Worm (Caenorhabditis elegans): Measurements from ENCODE around the gene clec-65.
A peak's percentile ranks its signal among the peaks of the same experiment; 100 is the strongest.

Gene clec-65

DNA sequence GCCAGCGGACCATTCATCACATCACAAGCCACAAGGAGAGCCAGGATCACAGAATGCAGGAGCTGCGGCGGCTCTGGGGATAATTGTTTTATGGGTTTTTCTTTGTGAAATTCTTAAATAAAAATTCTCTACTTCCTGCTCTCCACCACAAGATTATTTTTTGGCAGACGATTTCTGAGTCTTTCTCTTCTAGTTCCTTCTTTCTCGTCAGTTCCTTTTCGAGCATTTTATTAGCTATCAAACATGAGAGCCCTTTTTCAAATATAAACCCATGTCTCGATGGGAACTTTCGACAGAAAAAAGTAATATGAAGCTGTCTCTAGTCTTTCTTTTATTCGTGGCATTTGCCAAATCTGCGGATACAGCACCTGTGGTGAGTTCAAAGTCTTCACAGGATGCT lies 12.7 kb upstream of the clec-65 start, which contains the start of gene F35C5.3:
Gene F35C5.3, plus strand, starts transcription at position 301 of the 400 bp plus-strand sequence.
- TF ChIP-seq snpc-1.2 (GFP tag; IDR thresholded peaks at IDR 0.05) (no peak), hif-1 (tag; optimal IDR thresholded peaks at IDR 0.05) (no peak), lin-39 (tag; optimal IDR thresholded peaks at IDR 0.05) (no peak), ZK546.5 (tag; optimal IDR thresholded peaks at IDR 0.05) (no peak), egl-27 (tag; optimal IDR thresholded peaks at IDR 0.05) (no peak), pha-4 (GFP tag; IDR thresholded peaks at IDR 0.05) (no peak), pha-4 (tag; optimal IDR thresholded peaks at IDR 0.05) (no peak), set-16 (GFP tag; IDR thresholded peaks at IDR 0.05) (no peak), daf-12 (tag; optimal IDR thresholded peaks at IDR 0.05) (no peak), sdz-12 (GFP tag; optimal IDR thresholded peaks at IDR 0.05) (no peak), tra-1 (GFP tag; IDR thresholded peaks at IDR 0.05) (no peak), D1046.2 (GFP tag; IDR thresholded peaks at IDR 0.05) (no peak), nhr-11 (tag; optimal IDR thresholded peaks at IDR 0.05) (no peak), ztf-7 (tag; optimal IDR thresholded peaks at IDR 0.05) (no peak), cey-2 (tag; optimal IDR thresholded peaks at IDR 0.05; ENCODE audit: borderline replicate concordance, insufficient read depth) (no peak), daf-16 (GFP tag; optimal IDR thresholded peaks at IDR 0.05) (no peak), daf-16 (tag; optimal IDR thresholded peaks at IDR 0.05) (no peak), lin-38 (GFP tag; IDR thresholded peaks at IDR 0.05) (no peak), unc-62 (GFP tag; optimal IDR thresholded peaks at IDR 0.05 in 1 of 2) (no peak), unc-62 (tag; optimal IDR thresholded peaks at IDR 0.05) (no peak), ceh-82 (tag; optimal IDR thresholded peaks at IDR 0.05) (no peak), nhr-25 (tag; optimal IDR thresholded peaks at IDR 0.05; ENCODE audit: borderline replicate concordance, insufficient read depth) (no peak)

- peak; percentile 74 for TF ChIP-seq nhr-28 (tag; optimal IDR thresholded peaks at IDR 0.05)
- peak; percentile 56 for TF ChIP-seq nhr-102 (tag; optimal IDR thresholded peaks at IDR 0.05)
- TF ChIP-seq hlh-11 (tag; optimal IDR thresholded peaks at IDR 0.05): peak; percentile 27
- peak; percentile 74 for TF ChIP-seq pqm-1 (tag; optimal IDR thresholded peaks at IDR 0.05)
- TF ChIP-seq dpl-1 (GFP tag; optimal IDR thresholded peaks at IDR 0.05): no peak
- TF ChIP-seq dmd-6 (GFP tag; IDR thresholded peaks at IDR 0.05): peak; percentile 26; the same call in 1 of the 2 replicates
- TF ChIP-seq daf-16 (GFP tag; optimal IDR thresholded peaks at IDR 0.05): no peak
- peak; percentile 88 for TF ChIP-seq daf-16 (tag; optimal IDR thresholded peaks at IDR 0.05)
- peak; percentile 88 for TF ChIP-seq php-3 (GFP tag; IDR thresholded peaks at IDR 0.05)
- no peak for TF ChIP-seq ceh-82 (tag; optimal IDR thresholded peaks at IDR 0.05)
Observed at ce11 chrII:12892407-12892806, 8.7 kb upstream of the clec-65 start.

DNA sequence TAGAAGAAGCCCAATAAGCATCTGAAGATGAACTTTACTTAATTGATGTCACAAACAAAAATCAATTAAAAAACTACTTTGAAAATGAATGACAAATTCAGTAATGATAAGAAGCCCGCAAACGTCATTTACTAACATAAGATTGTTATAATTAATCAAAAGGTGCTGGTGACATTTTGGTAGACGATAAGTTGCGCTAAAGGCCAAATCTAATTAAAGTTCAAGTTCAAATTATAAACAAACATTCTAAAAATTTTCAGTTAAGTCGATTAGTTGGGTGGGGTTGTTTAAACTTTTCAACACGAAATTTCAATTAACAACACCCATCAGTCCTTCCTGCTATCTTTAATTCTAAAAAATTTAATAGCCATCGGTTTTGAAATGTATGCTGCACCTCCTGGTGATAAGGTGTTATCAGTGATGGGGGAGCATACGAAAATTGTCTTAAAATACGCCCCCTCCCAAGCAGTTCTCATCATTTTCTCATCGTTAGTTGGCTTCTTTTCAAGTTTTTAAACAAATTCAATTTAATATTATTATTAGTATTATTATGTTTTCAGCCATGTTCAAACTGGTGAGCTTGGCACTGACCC lies 6.0 kb upstream of the clec-65 start, which contains the start of the genes clec-62 and clec-63:
Gene clec-62, minus strand, starts transcription at position 51 of the 593 bp plus-strand sequence.
Gene clec-63, plus strand, starts transcription at position 561 of the 593 bp plus-strand sequence.
- TF ChIP-seq ceh-28 (tag; optimal IDR thresholded peaks at IDR 0.05): no peak
- peak; percentile 56 for TF ChIP-seq php-3 (GFP tag; IDR thresholded peaks at IDR 0.05)
- no peak for TF ChIP-seq Y75B8A.6 (GFP tag; IDR thresholded peaks at IDR 0.05)
- no peak for TF ChIP-seq lin-15B (tag; optimal IDR thresholded peaks at IDR 0.05)
- TF ChIP-seq daf-16 (GFP tag; optimal IDR thresholded peaks at IDR 0.05): no peak
- peak; percentile 69 for TF ChIP-seq daf-16 (tag; optimal IDR thresholded peaks at IDR 0.05)
- TF ChIP-seq ztf-7 (tag; optimal IDR thresholded peaks at IDR 0.05): no peak
- TF ChIP-seq dmd-6 (GFP tag; IDR thresholded peaks at IDR 0.05): peak; percentile 61
- TF ChIP-seq mes-2 (tag; optimal IDR thresholded peaks at IDR 0.05; ENCODE audit: poor library complexity, severe bottlenecking): no peak
- peak; percentile 73 for TF ChIP-seq nhr-28 (tag; optimal IDR thresholded peaks at IDR 0.05)
- TF ChIP-seq nhr-76 (tag; optimal IDR thresholded peaks at IDR 0.05): no peak
- TF ChIP-seq nhr-42 (GFP tag; IDR thresholded peaks at IDR 0.05): no peak
- no peak for TF ChIP-seq mxl-2 (GFP tag; conservative IDR thresholded peaks at IDR 0.05)
- no peak for TF ChIP-seq zag-1 (tag; optimal IDR thresholded peaks at IDR 0.05)
- no peak for TF ChIP-seq lsy-2 (tag; optimal IDR thresholded peaks at IDR 0.05)
- no peak for TF ChIP-seq lin-1 (GFP tag; IDR thresholded peaks at IDR 0.05)
- TF ChIP-seq F49E8.2 (tag; optimal IDR thresholded peaks at IDR 0.05; ENCODE audit: borderline replicate concordance): no peak
- TF ChIP-seq dve-1 (tag; optimal IDR thresholded peaks at IDR 0.05; ENCODE audit: insufficient read depth): peak; percentile 64
- TF ChIP-seq pqm-1 (tag; optimal IDR thresholded peaks at IDR 0.05): peak; percentile 95
- no peak for TF ChIP-seq nhr-102 (tag; optimal IDR thresholded peaks at IDR 0.05)
- TF ChIP-seq dmd-9 (GFP tag; IDR thresholded peaks at IDR 0.05): no peak
- TF ChIP-seq egl-27 (tag; optimal IDR thresholded peaks at IDR 0.05): no peak
- TF ChIP-seq nhr-48 (tag; optimal IDR thresholded peaks at IDR 0.05): no peak
- TF ChIP-seq lin-29 (GFP tag; IDR thresholded peaks at IDR 0.05): no peak
- TF ChIP-seq mxl-3 (GFP tag; optimal IDR thresholded peaks at IDR 0.05): no peak
- TF ChIP-seq hlh-11 (tag; optimal IDR thresholded peaks at IDR 0.05): peak; percentile 41

Data from whole organism, L4 larva.